Worm (Caenorhabditis elegans) whole organism, L1 larva: ENCODE measurements around the gene srh-220.

Experiments used
- F16B12.6 ChIP-seq: fragments of 150-350 bp; optimal IDR thresholded peaks from 2 replicates; lab custom pipeline; 2014; ENCODE audit warnings: missing biosample characterization, missing genetic modification characterization
- alr-1 ChIP-seq: fragments of 200-800 bp; sonication (Bioruptor generic); optimal IDR thresholded peaks from 2 replicates; lab custom pipeline; 2018; ENCODE audit warnings: borderline replicate concordance, mild to moderate bottlenecking, missing genetic modification characterization, missing compliant biosample characterization
- blmp-1 ChIP-seq: fragments of 150-350 bp; optimal IDR thresholded peaks from 2 replicates; lab custom pipeline; 2014; ENCODE audit warnings: missing biosample characterization, missing genetic modification characterization
- ceh-82 ChIP-seq, 3 experiments: fragments of 150-350 bp in 1 of 3; sonication (generic microtip) in 2 of 3; optimal IDR thresholded peaks; 2 replicates each; lab custom pipeline; 2014 to 2017; ENCODE audit warnings: missing biosample characterization in 3 of 3, missing genetic modification characterization in 3 of 3
- ceh-90 ChIP-seq: sonication (generic microtip); optimal IDR thresholded peaks from 2 replicates; lab custom pipeline; 2016; ENCODE audit warnings: missing genetic modification characterization, missing compliant biosample characterization
- efl-1 ChIP-seq, 4 experiments: fragments of 150-350 bp; optimal IDR thresholded peaks in 3 of 4; peaks in 1 of 4; 1 replicate in 1 of 4; 2 replicates in 3 of 4; lab custom pipeline; 2014; ENCODE audit warnings: missing biosample characterization in 2 of 4, missing genetic modification characterization in 2 of 4, missing genetic modification reagents in 2 of 4
- egl-27 ChIP-seq, 2 experiments: fragments of 150-350 bp in 1 of 2; sonication (generic microtip); optimal IDR thresholded peaks; 3 replicates each; lab custom pipeline; 2017 to 2018; ENCODE audit warnings: missing biosample characterization in 2 of 2, missing genetic modification characterization in 2 of 2, missing genetic modification reagents in 2 of 2
- elt-2 ChIP-seq: sonication (generic microtip); optimal IDR thresholded peaks from 2 replicates; lab custom pipeline; 2016; ENCODE audit warnings: missing genetic modification characterization, mild to moderate bottlenecking, inconsistent platforms, missing compliant biosample characterization, missing genetic modification reagents
- elt-3 ChIP-seq, 6 experiments: fragments of 150-350 bp in 1 of 6; sonication (generic microtip); optimal IDR thresholded peaks; 2 replicates each; lab custom pipeline; 2017 to 2018; ENCODE audit warnings: missing biosample characterization in 6 of 6, missing genetic modification characterization in 6 of 6, inconsistent platforms in 1 of 6
- ets-5 ChIP-seq: fragments of 200-800 bp; sonication (Bioruptor generic); IDR thresholded peaks from 2 replicates; pipeline ENCODE4 v1.3.6; 2022; ENCODE audit warnings: missing genetic modification characterization, missing compliant biosample characterization
- hlh-4 ChIP-seq: sonication (generic microtip); optimal IDR thresholded peaks from 2 replicates; lab custom pipeline; 2016; ENCODE audit warnings: mild to moderate bottlenecking, missing genetic modification characterization, missing compliant biosample characterization
- hpl-2 ChIP-seq: fragments of 150-350 bp; optimal IDR thresholded peaks from 2 replicates; lab custom pipeline; 2014; ENCODE audit warnings: missing biosample characterization, missing genetic modification reagents, missing genetic modification characterization
- irx-1 ChIP-seq: sonication (generic microtip); optimal IDR thresholded peaks from 2 replicates; lab custom pipeline; 2016; ENCODE audit warnings: missing genetic modification characterization, missing compliant biosample characterization
- lin-14 ChIP-seq: fragments of 200-800 bp; sonication (Bioruptor generic); optimal IDR thresholded peaks from 2 replicates; lab custom pipeline; 2018; ENCODE audit warnings: mild to moderate bottlenecking, missing genetic modification characterization, moderate library complexity, missing compliant biosample characterization
- lin-35 ChIP-seq, 2 experiments: fragments of 150-350 bp; optimal IDR thresholded peaks; 2 replicates each; lab custom pipeline; 2014; ENCODE audit warnings: missing biosample characterization in 2 of 2, missing genetic modification characterization in 2 of 2, missing genetic modification reagents in 2 of 2
- mef-2 ChIP-seq: fragments of 150-350 bp; optimal IDR thresholded peaks from 2 replicates; lab custom pipeline; 2014; ENCODE audit warnings: missing biosample characterization, missing genetic modification characterization
- mep-1 ChIP-seq: fragments of 150-350 bp; optimal IDR thresholded peaks from 2 replicates; lab custom pipeline; 2014; ENCODE audit warnings: missing biosample characterization, missing genetic modification characterization
- nhr-11 ChIP-seq: fragments of 150-350 bp; optimal IDR thresholded peaks from 2 replicates; lab custom pipeline; 2014; ENCODE audit warnings: missing biosample characterization, missing genetic modification characterization
- nhr-12 ChIP-seq: sonication (generic microtip); optimal IDR thresholded peaks from 2 replicates; lab custom pipeline; 2017; ENCODE audit warnings: missing biosample characterization, missing genetic modification characterization
- nhr-237 ChIP-seq: fragments of 150-350 bp; optimal IDR thresholded peaks from 2 replicates; lab custom pipeline; 2014; ENCODE audit warnings: missing biosample characterization, missing genetic modification characterization
- nhr-28 ChIP-seq: fragments of 150-350 bp; optimal IDR thresholded peaks from 2 replicates; lab custom pipeline; 2014; ENCODE audit warnings: missing biosample characterization, missing genetic modification characterization
- nhr-71 ChIP-seq: sonication (generic microtip); optimal IDR thresholded peaks from 2 replicates; lab custom pipeline; 2016; ENCODE audit warnings: mild to moderate bottlenecking, missing genetic modification characterization, moderate library complexity, missing compliant biosample characterization
- pag-3 ChIP-seq: sonication (generic microtip); optimal IDR thresholded peaks from 2 replicates; lab custom pipeline; 2017; ENCODE audit warnings: missing genetic modification characterization, mild to moderate bottlenecking, missing compliant biosample characterization, antibody characterized with exemption, borderline replicate concordance; ENCODE audit not compliant: insufficient read depth
- pax-3 ChIP-seq: fragments of 200-800 bp; sonication (Bioruptor generic); optimal IDR thresholded peaks from 2 replicates; lab custom pipeline; 2018; ENCODE audit warnings: mild to moderate bottlenecking, missing genetic modification characterization, moderate library complexity, missing compliant biosample characterization
- pqm-1 ChIP-seq: sonication (generic microtip); optimal IDR thresholded peaks from 3 replicates; lab custom pipeline; 2017; ENCODE audit warnings: missing biosample characterization, missing genetic modification characterization
- snpc-4 ChIP-seq: fragments of 150-350 bp; optimal IDR thresholded peaks from 2 replicates; lab custom pipeline; 2014; ENCODE audit warnings: missing biosample characterization, missing genetic modification characterization
- sptf-1 ChIP-seq: fragments of 150-350 bp; optimal IDR thresholded peaks from 2 replicates; lab custom pipeline; 2014; ENCODE audit warnings: missing biosample characterization, missing genetic modification characterization
- sup-37 ChIP-seq: fragments of 200-800 bp; sonication (Bioruptor generic); optimal IDR thresholded peaks from 2 replicates; lab custom pipeline; 2018; ENCODE audit warnings: mild to moderate bottlenecking, missing genetic modification characterization, missing compliant biosample characterization
- swsn-7 ChIP-seq: sonication (generic microtip); optimal IDR thresholded peaks from 2 replicates; lab custom pipeline; 2016; ENCODE audit warnings: missing genetic modification characterization, missing compliant biosample characterization
- tlp-1 ChIP-seq: fragments of 150-350 bp; optimal IDR thresholded peaks from 2 replicates; lab custom pipeline; 2014; ENCODE audit warnings: missing biosample characterization, missing genetic modification characterization
- unc-62 ChIP-seq: fragments of 150-350 bp; optimal IDR thresholded peaks from 2 replicates; lab custom pipeline; 2014; ENCODE audit warnings: missing biosample characterization, missing genetic modification reagents, missing genetic modification characterization
- unc-86 ChIP-seq: sonication (generic microtip); optimal IDR thresholded peaks from 2 replicates; lab custom pipeline; 2016; ENCODE audit warnings: missing genetic modification characterization, missing compliant biosample characterization
- vab-15 ChIP-seq: sonication (generic microtip); optimal IDR thresholded peaks from 2 replicates; lab custom pipeline; 2017; ENCODE audit warnings: missing genotype, mild to moderate bottlenecking, missing genetic modification characterization, missing compliant biosample characterization
- ztf-11 ChIP-seq, 2 experiments: sonication (generic microtip); optimal IDR thresholded peaks; 2 replicates each; lab custom pipeline; 2016 to 2017; ENCODE audit warnings: missing genetic modification characterization in 2 of 2, missing biosample characterization in 1 of 2, missing compliant biosample characterization in 1 of 2

srh-220 gene

ce11 chrIV:3973049-3973448 lies 4.8 kb downstream of the srh-220 start, which contains the start of gene clec-79:
Gene clec-79, plus strand, starts transcription at chrIV:3973349.
- TF ChIP-seq pag-3 (tag; lab: Kevin White, UChicago) (no peak), tlp-1 (tag; lab: Kevin White, UChicago) (no peak), nhr-28 (tag; lab: Kevin White, UChicago) (no peak), ztf-11 (tag; optimal IDR thresholded peaks at IDR 0.05; lab: Kevin White, UChicago) (no peak), sup-37 (GFP tag; lab: Kevin White, UChicago) (no peak), elt-2 (no peak), pqm-1 (tag; lab: Kevin White, UChicago) (no peak), swsn-7 (tag; lab: Kevin White, UChicago) (no peak), hlh-4 (tag; lab: Kevin White, UChicago) (no peak), mep-1 (tag; lab: Kevin White, UChicago) (no peak), elt-3 (tag; optimal IDR thresholded peaks at IDR 0.05; lab: Kevin White, UChicago) (no peak), ceh-90 (tag; lab: Kevin White, UChicago) (no peak), blmp-1 (tag; lab: Kevin White, UChicago) (no peak), nhr-11 (no peak), lin-14 (GFP tag; lab: Kevin White, UChicago) (no peak)
- TF ChIP-seq, all 84 proteins: peak for 0

ce11 chrIV:3965013-3965412 lies 12.8 kb downstream of the srh-220 start, which contains the start of gene clec-76:
Gene clec-76, plus strand, starts transcription at chrIV:3965246.
- TF ChIP-seq lin-35 (GFP tag; optimal IDR thresholded peaks at IDR 0.05; lab: Kevin White, UChicago) (peak in 1 of 2 experiments; percentile 2), pax-3 (no peak), sptf-1 (tag; lab: Kevin White, UChicago) (no peak), elt-2 (peak; percentile 82), lin-14 (GFP tag; lab: Kevin White, UChicago) (no peak), hpl-2 (GFP tag; lab: Kevin White, UChicago) (no peak), mef-2 (tag; lab: Kevin White, UChicago) (no peak), nhr-71 (tag; lab: Kevin White, UChicago) (no peak), unc-86 (no peak), sup-37 (GFP tag; lab: Kevin White, UChicago) (no peak)

- TF ChIP-seq elt-2 (peak; percentile 79), efl-1 (optimal IDR thresholded peaks at IDR 0.05; lab: Kevin White, UChicago) (no peak), efl-1 (GFP tag; optimal IDR thresholded peaks at IDR 0.05 in 1 of 2; lab: Kevin White, UChicago) (peak in 1 of 2 experiments; percentile 71), nhr-12 (tag; lab: Kevin White, UChicago) (no peak), lin-35 (GFP tag; optimal IDR thresholded peaks at IDR 0.05; lab: Kevin White, UChicago) (peak in 1 of 2 experiments; percentile 11)
- TF ChIP-seq, all 84 proteins: peak for 3
These were observed 14.3 kb downstream of the srh-220 start for ce11 chrIV:3963498-3963897.

ce11 chrIV:3962584-3962983 lies 15.2 kb downstream of the srh-220 start, which contains the start of gene Y46C8AM.1:
Gene Y46C8AM.1, plus strand, starts transcription at chrIV:3962884.
- TF ChIP-seq vab-15 (tag; lab: Kevin White, UChicago) (no peak), pag-3 (tag; lab: Kevin White, UChicago) (no peak), F16B12.6 (tag; lab: Kevin White, UChicago) (no peak), ceh-82 (tag; optimal IDR thresholded peaks at IDR 0.05; lab: Kevin White, UChicago) (no peak), elt-3 (tag; optimal IDR thresholded peaks at IDR 0.05; lab: Kevin White, UChicago) (no peak), nhr-12 (tag; lab: Kevin White, UChicago) (no peak), alr-1 (tag; lab: Kevin White, UChicago) (no peak), irx-1 (no peak), nhr-237 (tag; lab: Kevin White, UChicago) (no peak), ets-5 (no peak), unc-62 (GFP tag; lab: Kevin White, UChicago) (no peak), snpc-4 (tag; lab: Kevin White, UChicago) (no peak), lin-14 (GFP tag; lab: Kevin White, UChicago) (no peak), hlh-4 (tag; lab: Kevin White, UChicago) (no peak), egl-27 (tag; optimal IDR thresholded peaks at IDR 0.05; lab: Kevin White, UChicago) (no peak)
- TF ChIP-seq, all 84 proteins: peak for 0
